Worm (Caenorhabditis elegans): ENCODE measurements around the gene C27D6.3.

DNA sequence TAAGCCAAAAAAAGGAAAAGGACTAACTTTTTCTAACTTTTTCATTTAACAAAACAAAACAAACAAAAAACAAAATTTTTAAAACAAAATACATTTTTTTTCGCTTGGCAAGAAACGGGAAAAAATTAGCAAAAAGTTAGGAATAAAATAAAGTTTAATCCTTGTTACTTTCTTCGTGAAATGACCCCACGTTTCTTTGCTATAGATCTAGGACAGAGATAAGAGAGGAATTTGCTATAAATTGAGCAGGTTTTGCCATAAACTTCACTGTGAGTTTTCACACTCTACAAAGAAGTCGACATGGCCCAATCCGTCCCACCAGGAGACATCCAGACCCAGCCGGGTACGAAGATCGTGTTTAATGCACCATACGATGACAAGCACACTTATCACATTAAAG lies 25.2 kb upstream of the C27D6.3 start, which contains the start of gene msp-50:
- TF ChIP-seq ztf-23 (GFP tag; IDR thresholded peaks at IDR 0.05) (no peak), flt-1 (GFP tag; IDR thresholded peaks at IDR 0.05) (no peak), cog-1 (tag; optimal IDR thresholded peaks at IDR 0.05) (no peak), med-1 (GFP tag; optimal IDR thresholded peaks at IDR 0.05; ENCODE audit: insufficient read depth) (no peak)

Measured in whole organism, midembryonic.